Fruit fly (Drosophila melanogaster) whole organism, pupa: ENCODE results near the gene CG43120.
A peak's percentile ranks its signal among the peaks of the same experiment; 100 is the strongest.

ENCODE experiments used
- CG10348 ChIP-seq: fragments of 200-800 bp; sonication (Bioruptor generic); IDR thresholded peaks from 2 replicates; pipeline ENCODE4 v1.3.6; 2022; ENCODE audit warnings: missing biosample characterization, missing genetic modification characterization
- CG12605 ChIP-seq: fragments of 200-800 bp; sonication (Bioruptor generic); IDR thresholded peaks from 2 replicates; pipeline ENCODE4 v1.3.6; 2022; ENCODE audit warnings: missing biosample characterization, missing genetic modification characterization
- CG13204 ChIP-seq: fragments of 200-800 bp; sonication (Bioruptor generic); optimal IDR thresholded peaks from 2 replicates; lab custom pipeline; 2018; ENCODE audit warnings: missing biosample characterization, mild to moderate bottlenecking, missing genetic modification characterization, moderate library complexity
- CG14655 ChIP-seq: fragments of 200-800 bp; sonication (Bioruptor generic); optimal IDR thresholded peaks from 3 replicates; lab custom pipeline; 2017; ENCODE audit warnings: mild to moderate bottlenecking, missing biosample characterization, missing genetic modification reagents, missing genetic modification characterization
- CG15710 ChIP-seq: fragments of 200-800 bp; sonication (Bioruptor generic); optimal IDR thresholded peaks from 2 replicates; lab custom pipeline; 2018; ENCODE audit warnings: missing biosample characterization, mild to moderate bottlenecking, missing genetic modification characterization, moderate library complexity
- CG17806 ChIP-seq: fragments of 200-800 bp; sonication (Bioruptor generic); optimal IDR thresholded peaks from 2 replicates; lab custom pipeline; 2018; ENCODE audit warnings: missing biosample characterization, mild to moderate bottlenecking, missing genetic modification characterization, moderate library complexity
- CG32121 ChIP-seq: fragments of 200-800 bp; sonication (Bioruptor generic); IDR thresholded peaks from 2 replicates; pipeline ENCODE4 v1.3.6; 2022; ENCODE audit warnings: missing biosample characterization, missing genetic modification characterization
- CG34367 ChIP-seq: fragments of 200-800 bp; sonication (Bioruptor generic); optimal IDR thresholded peaks from 2 replicates; lab custom pipeline; 2018; ENCODE audit warnings: missing biosample characterization, mild to moderate bottlenecking, missing genetic modification characterization
- CG4496 ChIP-seq: fragments of 200-800 bp; sonication (Bioruptor generic); IDR thresholded peaks from 3 replicates; pipeline ENCODE4 v1.3.6; 2022; ENCODE audit warnings: missing biosample characterization, missing genetic modification characterization
- CG8159 ChIP-seq: fragments of 200-800 bp; sonication (Bioruptor generic); optimal IDR thresholded peaks from 3 replicates; lab custom pipeline; 2018; ENCODE audit warnings: missing biosample characterization, mild to moderate bottlenecking, missing genetic modification characterization, moderate library complexity
- CG8301 ChIP-seq: fragments of 200-800 bp; sonication (Bioruptor generic); optimal IDR thresholded peaks from 2 replicates; lab custom pipeline; 2018; ENCODE audit warnings: missing biosample characterization, mild to moderate bottlenecking, missing genetic modification characterization
- CG9948 ChIP-seq: fragments of 200-800 bp; sonication (Bioruptor generic); optimal IDR thresholded peaks from 2 replicates; lab custom pipeline; 2018; ENCODE audit warnings: missing biosample characterization, mild to moderate bottlenecking, missing genetic modification characterization, moderate library complexity
- D1 ChIP-seq: fragments of 200-800 bp; sonication (Bioruptor generic); optimal IDR thresholded peaks from 2 replicates; lab custom pipeline; 2018; ENCODE audit warnings: missing biosample characterization, mild to moderate bottlenecking, missing genetic modification characterization, moderate library complexity
- EcR ChIP-seq: fragments of 200-800 bp; sonication (Bioruptor generic); optimal IDR thresholded peaks from 3 replicates; lab custom pipeline; 2019; ENCODE audit warnings: missing biosample characterization, missing genetic modification characterization, mild to moderate bottlenecking, moderate library complexity, missing genetic modification reagents
- Ets98B ChIP-seq: fragments of 200-800 bp; sonication (Bioruptor generic); IDR thresholded peaks from 2 replicates; pipeline ENCODE4 v1.3.6; 2022; ENCODE audit warnings: missing biosample characterization, missing genetic modification characterization
- Pif1A ChIP-seq: fragments of 200-800 bp; sonication (Bioruptor generic); optimal IDR thresholded peaks from 3 replicates; lab custom pipeline; 2016; ENCODE audit warnings: missing biosample characterization, missing genetic modification characterization
- Pif1B ChIP-seq: fragments of 200-800 bp; sonication (Bioruptor generic); optimal IDR thresholded peaks from 3 replicates; lab custom pipeline; 2016; ENCODE audit warnings: missing biosample characterization, missing genetic modification characterization
- Snoo ChIP-seq: fragments of 200-800 bp; sonication (Bioruptor generic); optimal IDR thresholded peaks from 3 replicates; lab custom pipeline; 2017; ENCODE audit warnings: missing biosample characterization, mild to moderate bottlenecking, missing genetic modification characterization, inconsistent platforms
- fd96Ca ChIP-seq: fragments of 200-800 bp; sonication (Bioruptor generic); IDR thresholded peaks from 3 replicates; pipeline ENCODE4 v1.3.6; 2022; ENCODE audit warnings: missing biosample characterization, missing genetic modification characterization
- gl ChIP-seq: fragments of 200-800 bp; sonication (Bioruptor generic); optimal IDR thresholded peaks from 2 replicates; lab custom pipeline; 2018; ENCODE audit warnings: missing biosample characterization, mild to moderate bottlenecking, missing genetic modification characterization
- rn ChIP-seq: fragments of 200-800 bp; sonication (Bioruptor generic); IDR thresholded peaks from 2 replicates; pipeline ENCODE4 v1.3.6; 2022; ENCODE audit warnings: missing biosample characterization, missing genetic modification characterization

Gene CG43120

DNA sequence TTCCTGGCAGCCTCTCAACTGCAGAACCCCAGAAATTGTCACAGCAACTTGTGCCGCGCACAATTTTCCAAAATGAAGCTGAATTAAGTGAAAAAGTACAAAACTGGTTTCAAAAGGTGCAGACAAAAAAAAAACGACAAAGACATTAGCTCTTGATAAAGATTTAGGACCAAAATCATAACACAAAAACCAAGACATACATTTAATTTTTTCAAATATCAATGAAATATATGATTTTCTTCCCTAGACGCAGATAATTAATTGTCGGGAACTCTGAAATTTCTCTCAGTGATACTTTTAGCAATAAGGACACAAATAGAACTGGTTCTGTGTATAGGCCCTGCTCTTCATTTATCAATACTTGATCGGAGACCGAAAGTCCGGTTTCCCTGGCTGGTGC is 17.0 kb upstream of the CG43120 start:
- TF ChIP-seq fd96Ca (GFP tag; lab: Robert Waterston, UW) (peak; percentile 77), CG32121 (GFP tag; lab: Robert Waterston, UW) (peak; percentile 73), CG17806 (tag; lab: Kevin White, UChicago) (peak; percentile 95), CG10348 (GFP tag; lab: Robert Waterston, UW) (no peak), CG34367 (tag; lab: Kevin White, UChicago) (peak; percentile 94), CG9948 (tag; lab: Kevin White, UChicago) (peak; percentile 87), Snoo (tag; lab: Kevin White, UChicago) (peak; percentile 92), CG4496 (GFP tag; lab: Robert Waterston, UW) (peak; percentile 87), Pif1B (GFP tag; lab: Kevin White, UChicago) (peak; percentile 96), D1 (tag; lab: Kevin White, UChicago) (peak; percentile 78), CG8159 (tag; lab: Kevin White, UChicago) (peak; percentile 93), rn (peak; percentile 43; the same call in 1 of the 2 replicates), CG15710 (tag; lab: Kevin White, UChicago) (peak; percentile 96), CG13204 (GFP tag; lab: Kevin White, UChicago) (peak; percentile 74), Pif1A (GFP tag; lab: Kevin White, UChicago) (peak; percentile 97), CG14655 (peak; percentile 90), CG8301 (tag; lab: Kevin White, UChicago) (peak; percentile 91), gl (tag; lab: Kevin White, UChicago) (peak; percentile 72), EcR (GFP tag; lab: Kevin White, UChicago) (peak; percentile 48), CG12605 (GFP tag; lab: Robert Waterston, UW) (peak; percentile 79), Ets98B (GFP tag; lab: Robert Waterston, UW) (peak; percentile 78)

dm6 chr3L:14365440-14365839 is 16.3 kb upstream of the CG43120 start:
- no peak for TF ChIP-seq CG9948 (tag; lab: Kevin White, UChicago)
- TF ChIP-seq CG10348 (GFP tag; lab: Robert Waterston, UW): no peak
- TF ChIP-seq Pif1B (GFP tag; lab: Kevin White, UChicago): no peak
- no peak for TF ChIP-seq rn
- TF ChIP-seq Pif1A (GFP tag; lab: Kevin White, UChicago): no peak
- no peak for TF ChIP-seq CG15710 (tag; lab: Kevin White, UChicago)
- TF ChIP-seq gl (tag; lab: Kevin White, UChicago): no peak
- no peak for TF ChIP-seq fd96Ca (GFP tag; lab: Robert Waterston, UW)
- TF ChIP-seq Snoo (tag; lab: Kevin White, UChicago): no peak
- TF ChIP-seq CG17806 (tag; lab: Kevin White, UChicago): no peak
- no peak for TF ChIP-seq CG8159 (tag; lab: Kevin White, UChicago)
- TF ChIP-seq CG12605 (GFP tag; lab: Robert Waterston, UW): no peak
- TF ChIP-seq EcR (GFP tag; lab: Kevin White, UChicago): no peak
- no peak for TF ChIP-seq CG34367 (tag; lab: Kevin White, UChicago)
- TF ChIP-seq CG32121 (GFP tag; lab: Robert Waterston, UW): no peak
- TF ChIP-seq CG4496 (GFP tag; lab: Robert Waterston, UW): no peak

- TF ChIP-seq CG14655 (no peak), Pif1A (GFP tag; lab: Kevin White, UChicago) (no peak), D1 (tag; lab: Kevin White, UChicago) (no peak), CG34367 (tag; lab: Kevin White, UChicago) (no peak), EcR (GFP tag; lab: Kevin White, UChicago) (no peak), rn (no peak), Ets98B (GFP tag; lab: Robert Waterston, UW) (no peak)
These were observed 15.6 kb upstream of the CG43120 start for dm6 chr3L:14366124-14366523.

dm6 chr3L:14369607-14370006 is 12.1 kb upstream of the CG43120 start, which contains the start of gene CG13481:
CG13481 (minus strand) TSS chr3L:14369707.
- TF ChIP-seq CG14655: no peak
- TF ChIP-seq CG32121 (GFP tag; lab: Robert Waterston, UW): no peak
- no peak for TF ChIP-seq CG17806 (tag; lab: Kevin White, UChicago)
- TF ChIP-seq rn: no peak
- no peak for TF ChIP-seq D1 (tag; lab: Kevin White, UChicago)
- no peak for TF ChIP-seq CG10348 (GFP tag; lab: Robert Waterston, UW)
- no peak for TF ChIP-seq Pif1B (GFP tag; lab: Kevin White, UChicago)
- TF ChIP-seq Ets98B (GFP tag; lab: Robert Waterston, UW): no peak
- TF ChIP-seq CG8159 (tag; lab: Kevin White, UChicago): no peak
- no peak for TF ChIP-seq CG15710 (tag; lab: Kevin White, UChicago)
- TF ChIP-seq, all 21 proteins: peak for 0

- peak; percentile 81 for TF ChIP-seq Pif1A (GFP tag; lab: Kevin White, UChicago)
- TF ChIP-seq CG15710 (tag; lab: Kevin White, UChicago): peak; percentile 89
- peak; percentile 29; the same call in 1 of the 2 replicates for TF ChIP-seq Ets98B (GFP tag; lab: Robert Waterston, UW)
- peak; percentile 73 for TF ChIP-seq CG8301 (tag; lab: Kevin White, UChicago)
- no peak for TF ChIP-seq rn
- no peak for TF ChIP-seq CG32121 (GFP tag; lab: Robert Waterston, UW)
- peak; percentile 79 for TF ChIP-seq Pif1B (GFP tag; lab: Kevin White, UChicago)
- TF ChIP-seq CG4496 (GFP tag; lab: Robert Waterston, UW): peak; percentile 50; the same call in 1 of the 3 replicates
- peak; percentile 66 for TF ChIP-seq Snoo (tag; lab: Kevin White, UChicago)
- peak; percentile 31 for TF ChIP-seq D1 (tag; lab: Kevin White, UChicago)
- peak; percentile 54 for TF ChIP-seq CG12605 (GFP tag; lab: Robert Waterston, UW)
- peak; percentile 88 for TF ChIP-seq CG17806 (tag; lab: Kevin White, UChicago)
- TF ChIP-seq CG9948 (tag; lab: Kevin White, UChicago): peak; percentile 76
- TF ChIP-seq CG10348 (GFP tag; lab: Robert Waterston, UW): no peak
- peak; percentile 17 for TF ChIP-seq EcR (GFP tag; lab: Kevin White, UChicago)
- TF ChIP-seq CG14655: peak; percentile 85
- peak; percentile 75 for TF ChIP-seq CG13204 (GFP tag; lab: Kevin White, UChicago)
- TF ChIP-seq gl (tag; lab: Kevin White, UChicago): peak; percentile 76
- peak; percentile 89 for TF ChIP-seq CG34367 (tag; lab: Kevin White, UChicago)
- peak; percentile 76 for TF ChIP-seq CG8159 (tag; lab: Kevin White, UChicago)
- TF ChIP-seq fd96Ca (GFP tag; lab: Robert Waterston, UW): peak; percentile 72; the same call in 2 of the 3 replicates
These were observed 7.2 kb upstream of the CG43120 start for dm6 chr3L:14374499-14374898.
